Fruit fly (Drosophila melanogaster): ENCODE results near the gene CG10949.

DNA sequence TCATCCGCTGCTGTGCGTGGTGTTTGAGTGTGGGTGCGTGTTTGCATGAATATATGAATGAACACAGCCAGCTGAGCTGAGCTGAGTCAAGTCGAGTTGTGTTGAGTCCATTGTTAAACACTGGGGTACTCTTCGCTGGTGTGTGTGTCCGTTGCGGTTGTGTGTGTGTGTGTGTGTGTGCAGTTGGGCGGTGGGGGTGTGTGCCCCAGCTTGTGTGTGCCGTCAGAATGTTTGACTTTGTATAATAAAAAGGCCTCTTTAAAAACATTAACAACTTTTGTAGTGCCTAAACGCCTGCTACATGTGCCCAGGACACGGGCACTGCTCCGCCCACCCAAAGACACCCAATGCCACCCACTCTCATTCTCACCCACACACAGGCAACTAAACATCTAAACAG lies 21.8 kb upstream of the CG10949 start:
- TF ChIP-seq CG7786 (GFP tag; optimal IDR thresholded peaks at IDR 0.05) (no peak), CG15696 (tag; optimal IDR thresholded peaks at IDR 0.05) (no peak), ro (GFP tag; IDR thresholded peaks at IDR 0.05) (no peak), disco-r (GFP tag; optimal IDR thresholded peaks at IDR 0.05) (no peak), rib (GFP tag; IDR thresholded peaks at IDR 0.05) (no peak), CG18619 (GFP tag; optimal IDR thresholded peaks at IDR 0.05) (no peak)
